Worm (Caenorhabditis elegans) whole organism, early embryonic: ENCODE data around the gene ZK180.6.

ENCODE experiments used
- aly-1 ChIP-seq: sonication (generic microtip); optimal IDR thresholded peaks from 2 replicates; lab custom pipeline; 2016; ENCODE audit warnings: missing genetic modification characterization, missing compliant biosample characterization
- hmg-4 ChIP-seq: fragments of 200-800 bp; sonication (Bioruptor generic); optimal IDR thresholded peaks from 2 replicates; lab custom pipeline; 2018; ENCODE audit warnings: mild to moderate bottlenecking, missing genetic modification characterization, missing compliant biosample characterization
- sea-1 ChIP-seq: fragments of 200-800 bp; sonication (Bioruptor generic); conservative IDR thresholded peaks from 2 replicates; pipeline ENCODE4 v1.3.6; 2022; ENCODE audit warnings: missing genetic modification characterization, missing compliant biosample characterization

DNA sequence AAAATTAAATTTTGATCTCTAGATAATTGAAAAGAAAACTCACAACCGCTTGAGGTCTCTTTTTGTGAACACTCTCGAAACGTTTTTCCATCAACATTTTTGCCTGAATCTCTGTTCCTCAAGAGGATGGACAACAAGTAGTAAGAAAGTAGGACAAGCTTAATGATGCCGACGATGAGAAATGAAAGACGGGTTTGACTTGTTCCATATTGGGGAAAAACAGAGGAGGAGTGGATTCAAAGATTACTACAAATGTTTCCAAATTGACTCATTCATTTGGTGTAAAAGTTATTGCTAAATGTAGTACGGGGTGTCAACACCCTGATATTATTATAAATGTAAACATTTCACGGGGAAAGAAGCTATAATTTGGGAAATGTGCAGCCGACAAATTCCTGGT is 8.2 kb upstream of the ZK180.6 start, which contains the start of gene ZK185.4:
- TF ChIP-seq hmg-4 (no peak), aly-1 (tag; lab: Kevin White, UChicago) (no peak), sea-1 (GFP tag; lab: Robert Waterston, UW) (no peak)
